Fruit fly (Drosophila melanogaster) whole organism, embryonic: Measurements from ENCODE around the gene UbcE2H.

Source experiments
- Adf1 ChIP-seq: fragments of 200-800 bp; sonication (Bioruptor generic); IDR thresholded peaks from 2 replicates; pipeline ENCODE4 v1.3.6; 2022; ENCODE audit warnings: missing biosample characterization, missing genetic modification characterization
- Bgb ChIP-seq: fragments of 200-800 bp; sonication (Bioruptor generic); IDR thresholded peaks from 2 replicates; pipeline ENCODE4 v1.3.6; 2022; ENCODE audit warnings: missing biosample characterization, missing genetic modification characterization; ENCODE audit not compliant: partially characterized antibody
- Bteb2 ChIP-seq: fragments of 200-800 bp; sonication (Bioruptor generic); optimal IDR thresholded peaks from 2 replicates; lab custom pipeline; 2016; ENCODE audit warnings: missing biosample characterization, missing genetic modification characterization
- CG10209 ChIP-seq: fragments of 200-800 bp; sonication (Bioruptor generic); optimal IDR thresholded peaks from 3 replicates; lab custom pipeline; 2017; ENCODE audit warnings: missing biosample characterization, mild to moderate bottlenecking, missing genetic modification characterization, missing genetic modification reagents
- CG12391 ChIP-seq: fragments of 200-800 bp; sonication (Bioruptor generic); optimal IDR thresholded peaks from 3 replicates; lab custom pipeline; 2018; ENCODE audit warnings: missing biosample characterization, mild to moderate bottlenecking, missing genetic modification characterization, moderate library complexity
- CG13424 ChIP-seq: fragments of 200-800 bp; sonication (Bioruptor generic); optimal IDR thresholded peaks from 2 replicates; lab custom pipeline; 2019; ENCODE audit warnings: missing biosample characterization, mild to moderate bottlenecking, missing genetic modification characterization, moderate library complexity
- CG15269 ChIP-seq: fragments of 200-800 bp; sonication (Bioruptor generic); optimal IDR thresholded peaks from 2 replicates; lab custom pipeline; 2018; ENCODE audit warnings: missing biosample characterization, mild to moderate bottlenecking, missing genetic modification characterization, moderate library complexity
- CG1647 ChIP-seq: fragments of 200-800 bp; sonication (Bioruptor generic); optimal IDR thresholded peaks from 3 replicates; lab custom pipeline; 2016; ENCODE audit warnings: missing biosample characterization, missing genetic modification characterization
- CG16863 ChIP-seq: fragments of 200-800 bp; sonication (Bioruptor generic); optimal IDR thresholded peaks from 3 replicates; lab custom pipeline; 2016; ENCODE audit warnings: missing biosample characterization, missing genetic modification characterization
- CG18599 ChIP-seq: fragments of 200-800 bp; sonication (Bioruptor generic); optimal IDR thresholded peaks from 3 replicates; lab custom pipeline; 2017; ENCODE audit warnings: missing biosample characterization, missing genetic modification characterization, mild to moderate bottlenecking, moderate library complexity, missing genetic modification reagents
- CG2202 ChIP-seq: fragments of 200-800 bp; sonication (Bioruptor generic); optimal IDR thresholded peaks from 2 replicates; lab custom pipeline; 2018; ENCODE audit warnings: missing biosample characterization, mild to moderate bottlenecking, missing genetic modification characterization
- CG34376 ChIP-seq: fragments of 200-800 bp; sonication (Bioruptor generic); optimal IDR thresholded peaks from 2 replicates; lab custom pipeline; 2018; ENCODE audit warnings: missing biosample characterization, mild to moderate bottlenecking, missing genetic modification characterization
- CG3838 ChIP-seq: fragments of 200-800 bp; sonication (Bioruptor generic); optimal IDR thresholded peaks from 3 replicates; lab custom pipeline; 2016; ENCODE audit warnings: missing biosample characterization, missing genetic modification characterization
- CG43689 ChIP-seq: fragments of 200-800 bp; sonication (Bioruptor generic); IDR thresholded peaks from 2 replicates; pipeline ENCODE4 v1.3.6; 2022; ENCODE audit warnings: missing biosample characterization, missing genetic modification characterization
- CG4820 ChIP-seq: fragments of 200-800 bp; sonication (Bioruptor generic); optimal IDR thresholded peaks from 3 replicates; lab custom pipeline; 2016; ENCODE audit warnings: missing biosample characterization, missing genetic modification characterization
- CG7271 ChIP-seq: fragments of 200-800 bp; sonication (Bioruptor generic); optimal IDR thresholded peaks from 2 replicates; lab custom pipeline; 2018; ENCODE audit warnings: missing biosample characterization, mild to moderate bottlenecking, missing genetic modification characterization, moderate library complexity
- CG8944 ChIP-seq: fragments of 200-800 bp; sonication (Bioruptor generic); optimal IDR thresholded peaks from 3 replicates; lab custom pipeline; 2016; ENCODE audit warnings: missing biosample characterization, missing genetic modification characterization
- CkIIα-i1 ChIP-seq: fragments of 200-800 bp; sonication (Bioruptor generic); IDR thresholded peaks from 2 replicates; pipeline ENCODE4 v1.3.6; 2022; ENCODE audit warnings: missing biosample characterization, missing genetic modification characterization
- Dref ChIP-seq: fragments of 200-800 bp; sonication (Bioruptor generic); IDR thresholded peaks from 2 replicates; pipeline ENCODE4 v1.3.6; 2022; ENCODE audit warnings: missing biosample characterization, missing genetic modification characterization
- H2.0 ChIP-seq: fragments of 200-800 bp; sonication (Bioruptor generic); IDR thresholded peaks from 2 replicates; pipeline ENCODE4 v1.3.6; 2022; ENCODE audit warnings: missing biosample characterization, missing genetic modification characterization
- Hand ChIP-seq: fragments of 200-800 bp; sonication (Bioruptor generic); optimal IDR thresholded peaks from 2 replicates; lab custom pipeline; 2017; ENCODE audit warnings: mild to moderate bottlenecking, missing biosample characterization, missing genetic modification reagents, missing genetic modification characterization
- Hr51 ChIP-seq, 2 experiments: fragments of 200-800 bp; sonication (Bioruptor generic); optimal IDR thresholded peaks; 2 replicates in 1 of 2; 3 replicates in 1 of 2; lab custom pipeline; 2016 to 2018; ENCODE audit warnings: missing biosample characterization in 2 of 2, missing genetic modification characterization in 2 of 2, mild to moderate bottlenecking in 1 of 2, moderate library complexity in 1 of 2
- Mad ChIP-seq: fragments of 200-800 bp; sonication (Bioruptor generic); optimal IDR thresholded peaks from 2 replicates; lab custom pipeline; 2016; ENCODE audit warnings: missing biosample characterization, missing genetic modification characterization
- Med ChIP-seq: fragments of 200-800 bp; sonication (Bioruptor generic); peaks from one replicate; lab custom pipeline; 2016; ENCODE audit warnings: missing biosample characterization, missing genetic modification characterization, mild to moderate bottlenecking, inconsistent platforms, moderate library complexity
- Mrtf ChIP-seq: fragments of 200-800 bp; sonication (Bioruptor generic); IDR thresholded peaks from 3 replicates; pipeline ENCODE4 v1.3.6; 2022; ENCODE audit warnings: missing biosample characterization, missing genetic modification characterization
- Scr ChIP-seq: fragments of 200-800 bp; sonication (Bioruptor generic); IDR thresholded peaks from 2 replicates; pipeline ENCODE4 v1.3.6; 2022; ENCODE audit warnings: missing biosample characterization, missing genetic modification characterization; ENCODE audit not compliant: partially characterized antibody
- Sry-δ ChIP-seq: fragments of 200-800 bp; sonication (Bioruptor generic); optimal IDR thresholded peaks from 2 replicates; lab custom pipeline; 2016; ENCODE audit warnings: missing biosample characterization, missing genetic modification characterization
- ap ChIP-seq: fragments of 200-800 bp; sonication (Bioruptor generic); IDR thresholded peaks from 2 replicates; pipeline ENCODE4 v1.3.6; 2022; ENCODE audit warnings: missing biosample characterization, missing genetic modification characterization
- ato ChIP-seq: fragments of 200-800 bp; sonication (Bioruptor generic); IDR thresholded peaks from 2 replicates; pipeline ENCODE4 v1.3.6; 2022; ENCODE audit warnings: missing biosample characterization, missing genetic modification characterization; ENCODE audit not compliant: partially characterized antibody
- bsh ChIP-seq, 2 experiments: fragments of 200-800 bp; sonication (Bioruptor generic); optimal IDR thresholded peaks; 2 replicates each; lab custom pipeline; 2017 to 2018; ENCODE audit warnings: mild to moderate bottlenecking in 2 of 2, missing biosample characterization in 2 of 2, missing genetic modification characterization in 2 of 2, moderate library complexity in 1 of 2
- ci ChIP-seq: fragments of 200-800 bp; sonication (Bioruptor generic); IDR thresholded peaks from 3 replicates; pipeline ENCODE4 v1.3.6; 2022; ENCODE audit warnings: missing biosample characterization, missing genetic modification characterization
- crc ChIP-seq: fragments of 200-800 bp; sonication (Bioruptor generic); optimal IDR thresholded peaks from 2 replicates; lab custom pipeline; 2016; ENCODE audit warnings: missing biosample characterization, missing genetic modification characterization
- crp ChIP-seq, 2 experiments: fragments of 200-800 bp; sonication (Bioruptor generic); optimal IDR thresholded peaks; 2 replicates in 1 of 2; 3 replicates in 1 of 2; lab custom pipeline; 2017; ENCODE audit warnings: missing biosample characterization in 2 of 2, missing genetic modification characterization in 2 of 2, mild to moderate bottlenecking in 1 of 2, moderate library complexity in 1 of 2
- dmrt99B ChIP-seq: fragments of 200-800 bp; sonication (Bioruptor generic); optimal IDR thresholded peaks from 2 replicates; lab custom pipeline; 2018; ENCODE audit warnings: missing biosample characterization, mild to moderate bottlenecking, missing genetic modification characterization, moderate library complexity
- dpn ChIP-seq, 2 experiments: fragments of 200-800 bp; sonication (Bioruptor generic); optimal IDR thresholded peaks; 3 replicates each; lab custom pipeline; 2016; ENCODE audit warnings: missing biosample characterization in 2 of 2, missing genetic modification characterization in 2 of 2
- grn ChIP-seq: fragments of 200-800 bp; sonication (Bioruptor generic); optimal IDR thresholded peaks from 3 replicates; lab custom pipeline; 2017; ENCODE audit warnings: missing biosample characterization, missing genetic modification characterization
- inv ChIP-seq: fragments of 200-800 bp; sonication (Bioruptor generic); IDR thresholded peaks from 2 replicates; pipeline ENCODE4 v1.3.6; 2022; ENCODE audit warnings: missing biosample characterization, missing genetic modification characterization; ENCODE audit not compliant: partially characterized antibody
- jing ChIP-seq: fragments of 200-800 bp; sonication (Bioruptor generic); optimal IDR thresholded peaks from 2 replicates; lab custom pipeline; 2018; ENCODE audit warnings: missing biosample characterization, mild to moderate bottlenecking, missing genetic modification characterization
- lbe ChIP-seq: fragments of 200-800 bp; sonication (Bioruptor generic); optimal IDR thresholded peaks from 2 replicates; lab custom pipeline; 2016; ENCODE audit warnings: missing biosample characterization, mild to moderate bottlenecking, missing genetic modification characterization
- luna ChIP-seq: fragments of 200-800 bp; sonication (Bioruptor generic); optimal IDR thresholded peaks from 2 replicates; lab custom pipeline; 2016; ENCODE audit warnings: missing biosample characterization, missing genetic modification characterization
- nerfin-2 ChIP-seq: fragments of 200-800 bp; sonication (Bioruptor generic); IDR thresholded peaks from 2 replicates; pipeline ENCODE4 v1.3.6; 2022; ENCODE audit warnings: missing biosample characterization, missing genetic modification characterization; ENCODE audit not compliant: partially characterized antibody
- pfk ChIP-seq: fragments of 200-800 bp; sonication (Bioruptor generic); optimal IDR thresholded peaks from 2 replicates; lab custom pipeline; 2018; ENCODE audit warnings: missing biosample characterization, mild to moderate bottlenecking, missing genetic modification characterization, moderate library complexity
- ro ChIP-seq: fragments of 200-800 bp; sonication (Bioruptor generic); IDR thresholded peaks from 2 replicates; pipeline ENCODE4 v1.3.6; 2022; ENCODE audit warnings: missing biosample characterization, missing genetic modification characterization
- scrt ChIP-seq: fragments of 200-800 bp; sonication (Bioruptor generic); optimal IDR thresholded peaks from 2 replicates; lab custom pipeline; 2018; ENCODE audit warnings: missing biosample characterization, mild to moderate bottlenecking, missing genetic modification characterization, moderate library complexity
- sens-2 ChIP-seq: fragments of 200-800 bp; sonication (Bioruptor generic); IDR thresholded peaks from 2 replicates; pipeline ENCODE4 v1.3.6; 2022; ENCODE audit warnings: missing biosample characterization, missing genetic modification characterization
- so ChIP-seq: fragments of 200-800 bp; sonication (Bioruptor generic); IDR thresholded peaks from 3 replicates; pipeline ENCODE4 v1.3.6; 2022; ENCODE audit warnings: missing biosample characterization, missing genetic modification characterization
- tgo ChIP-seq: fragments of 200-800 bp; sonication (Bioruptor generic); IDR thresholded peaks from 3 replicates; pipeline ENCODE4 v1.3.6; 2022; ENCODE audit warnings: missing biosample characterization, missing genetic modification characterization
- wek ChIP-seq: fragments of 200-800 bp; sonication (Bioruptor generic); optimal IDR thresholded peaks from 3 replicates; lab custom pipeline; 2018; ENCODE audit warnings: missing biosample characterization, mild to moderate bottlenecking, missing genetic modification characterization, moderate library complexity

The UbcE2H gene

dm6 chrX:8092075-8092682 lies 1.7 kb downstream of the UbcE2H start (continued):
- peak; percentile 39 for TF ChIP-seq CG7271
- peak; percentile 75 for TF ChIP-seq wek (GFP tag; lab: Kevin White, UChicago)
- peak in 1 of 2 experiments; percentile 64 for TF ChIP-seq crp (GFP tag; optimal IDR thresholded peaks at IDR 0.05; lab: Kevin White, UChicago)
- peak; percentile 96 for TF ChIP-seq CG12391 (tag; lab: Kevin White, UChicago)
- peak; percentile 88 for TF ChIP-seq H2.0
- peak; percentile 76 for TF ChIP-seq Mad (GFP tag; lab: Kevin White, UChicago)
- no peak; the same call in 1 of the 2 replicates for TF ChIP-seq nerfin-2 (GFP tag; lab: Robert Waterston, UW)
- peak; percentile 60 for TF ChIP-seq CG43689 (GFP tag; lab: Robert Waterston, UW)
- peak; percentile 66 for TF ChIP-seq pfk
- TF ChIP-seq jing, result peak; percentile 88
- TF ChIP-seq sens-2, result peak; percentile 61; the same call in 1 of the 2 replicates
- TF ChIP-seq CG16863 (GFP tag; lab: Kevin White, UChicago), result peak; percentile 71
- peak; percentile 35 for TF ChIP-seq luna (GFP tag; lab: Kevin White, UChicago)
- TF ChIP-seq CG10209 (GFP tag; lab: Kevin White, UChicago), result peak; percentile 95
- TF ChIP-seq CG2202 (tag; lab: Kevin White, UChicago), result peak; percentile 81
- peak; percentile 88 to 93 for TF ChIP-seq dpn (GFP tag; optimal IDR thresholded peaks at IDR 0.05; lab: Kevin White, UChicago)
- TF ChIP-seq Sry-δ (GFP tag; lab: Kevin White, UChicago), result peak; percentile 21
- TF ChIP-seq Adf1 (GFP tag; lab: Robert Waterston, UW), result peak; percentile 87
- TF ChIP-seq crc (GFP tag; lab: Kevin White, UChicago), result peak; percentile 56
- peak; percentile 52 for TF ChIP-seq grn (GFP tag; lab: Kevin White, UChicago)
- TF ChIP-seq inv (GFP tag; lab: Robert Waterston, UW), result no peak
- TF ChIP-seq ato, result no peak
- TF ChIP-seq Med (GFP tag; lab: Kevin White, UChicago), result peak; percentile 86
- TF ChIP-seq so (GFP tag; lab: Robert Waterston, UW), result peak; percentile 94
- peak; percentile 85 for TF ChIP-seq Bteb2
- TF ChIP-seq CG4820 (GFP tag; lab: Kevin White, UChicago), result peak; percentile 91
- no peak for TF ChIP-seq Dref (GFP tag; lab: Robert Waterston, UW)
- peak; percentile 98 for TF ChIP-seq CG13424 (tag; lab: Kevin White, UChicago)
- peak; percentile 86 for TF ChIP-seq Mrtf (GFP tag; lab: Robert Waterston, UW)
- peak; percentile 80 for TF ChIP-seq ci (GFP tag; lab: Robert Waterston, UW)
- peak; percentile 81 for TF ChIP-seq ro
- TF ChIP-seq CG3838 (GFP tag; lab: Kevin White, UChicago), result peak; percentile 73
- TF ChIP-seq Hand, result peak; percentile 95
- no peak for TF ChIP-seq Scr
- peak; percentile 97 for TF ChIP-seq CG34376 (GFP tag; lab: Kevin White, UChicago)
- peak; percentile 98 for TF ChIP-seq dmrt99B
- peak; percentile 80 to 97 for TF ChIP-seq Hr51 (GFP tag; optimal IDR thresholded peaks at IDR 0.05; lab: Kevin White, UChicago)
- TF ChIP-seq CkIIα-i1 (GFP tag; lab: Robert Waterston, UW), result peak; percentile 51; the same call in 1 of the 2 replicates
- peak; percentile 71 for TF ChIP-seq CG1647
- peak; percentile 95 for TF ChIP-seq tgo
- TF ChIP-seq Bgb (GFP tag; lab: Robert Waterston, UW), result 0 out of 2 replicates have a peak, but pooled peaks have one; percentile 17
- peak; percentile 76 for TF ChIP-seq CG8944 (GFP tag; lab: Kevin White, UChicago)
- peak; percentile 89 to 96 for TF ChIP-seq bsh (GFP tag; optimal IDR thresholded peaks at IDR 0.05; lab: Kevin White, UChicago)
- peak; percentile 97 for TF ChIP-seq CG18599 (GFP tag; lab: Kevin White, UChicago)
- TF ChIP-seq ap (GFP tag; lab: Robert Waterston, UW), result peak; percentile 86
- TF ChIP-seq CG15269, result peak; percentile 97
- TF ChIP-seq scrt, result peak; percentile 89
- peak; percentile 60 for TF ChIP-seq lbe (GFP tag; lab: Kevin White, UChicago)
